Worm (Caenorhabditis elegans) whole organism, L1 larva: ENCODE data around the gene sru-1.

Experiments
- C16A3.4 ChIP-seq: fragments of 150-350 bp; optimal IDR thresholded peaks from 2 replicates; lab custom pipeline; 2014; ENCODE audit warnings: missing biosample characterization, missing genetic modification characterization
- F16B12.6 ChIP-seq: fragments of 150-350 bp; optimal IDR thresholded peaks from 2 replicates; lab custom pipeline; 2014; ENCODE audit warnings: missing biosample characterization, missing genetic modification characterization
- Y116A8C.19 ChIP-seq: sonication (generic microtip); optimal IDR thresholded peaks from 2 replicates; lab custom pipeline; 2016; ENCODE audit warnings: missing compliant biosample characterization, missing genetic modification characterization, borderline replicate concordance
- aha-1 ChIP-seq: fragments of 150-350 bp; optimal IDR thresholded peaks from 2 replicates; lab custom pipeline; 2014; ENCODE audit warnings: missing biosample characterization, missing genetic modification characterization
- alr-1 ChIP-seq: fragments of 200-800 bp; sonication (Bioruptor generic); optimal IDR thresholded peaks from 2 replicates; lab custom pipeline; 2018; ENCODE audit warnings: borderline replicate concordance, mild to moderate bottlenecking, missing genetic modification characterization, missing compliant biosample characterization
- aly-2 ChIP-seq: fragments of 150-350 bp; optimal IDR thresholded peaks from 2 replicates; lab custom pipeline; 2014; ENCODE audit warnings: missing biosample characterization, missing genetic modification characterization
- ama-1 ChIP-seq: fragments of 150-350 bp; optimal IDR thresholded peaks from 2 replicates; lab custom pipeline; 2014
- blmp-1 ChIP-seq: fragments of 150-350 bp; optimal IDR thresholded peaks from 2 replicates; lab custom pipeline; 2014; ENCODE audit warnings: missing biosample characterization, missing genetic modification characterization
- ceh-90 ChIP-seq: sonication (generic microtip); optimal IDR thresholded peaks from 2 replicates; lab custom pipeline; 2016; ENCODE audit warnings: missing genetic modification characterization, missing compliant biosample characterization
- ces-1 ChIP-seq: fragments of 150-350 bp; optimal IDR thresholded peaks from 2 replicates; lab custom pipeline; 2014; ENCODE audit warnings: missing biosample characterization, missing genetic modification reagents, missing genetic modification characterization
- efl-3 ChIP-seq: fragments of 200-800 bp; sonication (Bioruptor generic); optimal IDR thresholded peaks from 2 replicates; lab custom pipeline; 2018; ENCODE audit warnings: mild to moderate bottlenecking, missing genetic modification characterization, missing compliant biosample characterization
- elt-3 ChIP-seq, 6 experiments: fragments of 150-350 bp in 1 of 6; sonication (generic microtip); optimal IDR thresholded peaks; 2 replicates each; lab custom pipeline; 2017 to 2018; ENCODE audit warnings: missing biosample characterization in 6 of 6, missing genetic modification characterization in 6 of 6, inconsistent platforms in 1 of 6
- ets-5 ChIP-seq: fragments of 200-800 bp; sonication (Bioruptor generic); IDR thresholded peaks from 2 replicates; pipeline ENCODE4 v1.3.6; 2022; ENCODE audit warnings: missing genetic modification characterization, missing compliant biosample characterization
- fkh-8 ChIP-seq: sonication (generic microtip); optimal IDR thresholded peaks from 2 replicates; lab custom pipeline; 2016; ENCODE audit warnings: mild to moderate bottlenecking, missing genetic modification characterization, missing compliant biosample characterization
- grh-1 ChIP-seq: fragments of 200-800 bp; sonication (Bioruptor generic); IDR thresholded peaks from 2 replicates; pipeline ENCODE4 v1.3.6; 2022; ENCODE audit warnings: missing genetic modification reagents, missing genetic modification characterization, missing compliant biosample characterization
- hlh-17 ChIP-seq: fragments of 200-800 bp; sonication (Bioruptor generic); optimal IDR thresholded peaks from 2 replicates; lab custom pipeline; 2018; ENCODE audit warnings: missing genetic modification characterization, mild to moderate bottlenecking, missing compliant biosample characterization, moderate library complexity, borderline replicate concordance
- hlh-4 ChIP-seq: sonication (generic microtip); optimal IDR thresholded peaks from 2 replicates; lab custom pipeline; 2016; ENCODE audit warnings: mild to moderate bottlenecking, missing genetic modification characterization, missing compliant biosample characterization
- hpl-2 ChIP-seq: fragments of 150-350 bp; optimal IDR thresholded peaks from 2 replicates; lab custom pipeline; 2014; ENCODE audit warnings: missing biosample characterization, missing genetic modification reagents, missing genetic modification characterization
- isw-1 ChIP-seq: fragments of 200-800 bp; sonication (Bioruptor generic); IDR thresholded peaks from 2 replicates; pipeline ENCODE4 v1.3.6; 2022; ENCODE audit warnings: missing genetic modification characterization, missing compliant biosample characterization
- lin-35 ChIP-seq, 2 experiments: fragments of 150-350 bp; optimal IDR thresholded peaks; 2 replicates each; lab custom pipeline; 2014; ENCODE audit warnings: missing biosample characterization in 2 of 2, missing genetic modification characterization in 2 of 2, missing genetic modification reagents in 2 of 2
- lin-39 ChIP-seq: fragments of 150-350 bp; optimal IDR thresholded peaks from 2 replicates; lab custom pipeline; 2014; ENCODE audit warnings: missing biosample characterization, missing genetic modification reagents, missing genetic modification characterization
- lir-3 ChIP-seq: sonication (generic microtip); optimal IDR thresholded peaks from 2 replicates; lab custom pipeline; 2016; ENCODE audit warnings: mild to moderate bottlenecking, missing genetic modification characterization, moderate library complexity, missing compliant biosample characterization; ENCODE audit not compliant: poor library complexity
- mab-9 ChIP-seq: fragments of 200-800 bp; sonication (Bioruptor generic); IDR thresholded peaks from 2 replicates; pipeline ENCODE4 v1.3.6; 2022; ENCODE audit warnings: missing genetic modification reagents, missing genetic modification characterization, missing compliant biosample characterization
- mdl-1 ChIP-seq, 2 experiments: fragments of 150-350 bp; optimal IDR thresholded peaks; 2 replicates each; lab custom pipeline; 2014 to 2017; ENCODE audit warnings: missing biosample characterization in 2 of 2, missing genetic modification characterization in 2 of 2, inconsistent platforms in 1 of 2
- mef-2 ChIP-seq: fragments of 150-350 bp; optimal IDR thresholded peaks from 2 replicates; lab custom pipeline; 2014; ENCODE audit warnings: missing biosample characterization, missing genetic modification characterization
- mep-1 ChIP-seq: fragments of 150-350 bp; optimal IDR thresholded peaks from 2 replicates; lab custom pipeline; 2014; ENCODE audit warnings: missing biosample characterization, missing genetic modification characterization
- nhr-11 ChIP-seq: fragments of 150-350 bp; optimal IDR thresholded peaks from 2 replicates; lab custom pipeline; 2014; ENCODE audit warnings: missing biosample characterization, missing genetic modification characterization
- nhr-19 ChIP-seq: fragments of 200-800 bp; sonication (Bioruptor generic); conservative IDR thresholded peaks from 2 replicates; pipeline ENCODE4 v1.3.6; 2022; ENCODE audit warnings: missing genetic modification characterization, missing compliant biosample characterization
- nhr-20 ChIP-seq: sonication (generic microtip); optimal IDR thresholded peaks from 2 replicates; lab custom pipeline; 2016; ENCODE audit warnings: mild to moderate bottlenecking, missing genetic modification characterization, missing compliant biosample characterization
- nhr-237 ChIP-seq: fragments of 150-350 bp; optimal IDR thresholded peaks from 2 replicates; lab custom pipeline; 2014; ENCODE audit warnings: missing biosample characterization, missing genetic modification characterization
- nhr-47 ChIP-seq: sonication (generic microtip); optimal IDR thresholded peaks from 2 replicates; lab custom pipeline; 2016; ENCODE audit warnings: mild to moderate bottlenecking, missing genetic modification characterization, moderate library complexity, missing compliant biosample characterization
- nhr-71 ChIP-seq: sonication (generic microtip); optimal IDR thresholded peaks from 2 replicates; lab custom pipeline; 2016; ENCODE audit warnings: mild to moderate bottlenecking, missing genetic modification characterization, moderate library complexity, missing compliant biosample characterization
- nhr-76 ChIP-seq: sonication (generic microtip); optimal IDR thresholded peaks from 2 replicates; lab custom pipeline; 2017; ENCODE audit warnings: missing biosample characterization, missing genetic modification characterization
- nhr-77 ChIP-seq: fragments of 150-350 bp; optimal IDR thresholded peaks from 2 replicates; lab custom pipeline; 2014; ENCODE audit warnings: missing biosample characterization, missing genetic modification characterization
- nhr-84 ChIP-seq: sonication (generic microtip); optimal IDR thresholded peaks from 2 replicates; lab custom pipeline; 2017; ENCODE audit warnings: missing biosample characterization, missing genetic modification characterization
- nhr-85 ChIP-seq: sonication (generic microtip); peaks from one replicate; lab custom pipeline; 2016; ENCODE audit warnings: missing genetic modification characterization, inconsistent platforms, missing compliant biosample characterization
- nhr-90 ChIP-seq: sonication (generic microtip); optimal IDR thresholded peaks from 2 replicates; lab custom pipeline; 2016; ENCODE audit warnings: mild to moderate bottlenecking, missing genetic modification characterization, missing compliant biosample characterization; ENCODE audit not compliant: poor library complexity
- pax-3 ChIP-seq: fragments of 200-800 bp; sonication (Bioruptor generic); optimal IDR thresholded peaks from 2 replicates; lab custom pipeline; 2018; ENCODE audit warnings: mild to moderate bottlenecking, missing genetic modification characterization, moderate library complexity, missing compliant biosample characterization
- pqm-1 ChIP-seq: sonication (generic microtip); optimal IDR thresholded peaks from 3 replicates; lab custom pipeline; 2017; ENCODE audit warnings: missing biosample characterization, missing genetic modification characterization
- skn-1 ChIP-seq: fragments of 150-350 bp; optimal IDR thresholded peaks from 2 replicates; lab custom pipeline; 2014; ENCODE audit warnings: missing biosample characterization, missing genetic modification characterization
- snpc-4 ChIP-seq: fragments of 150-350 bp; optimal IDR thresholded peaks from 2 replicates; lab custom pipeline; 2014; ENCODE audit warnings: missing biosample characterization, missing genetic modification characterization
- sptf-1 ChIP-seq: fragments of 150-350 bp; optimal IDR thresholded peaks from 2 replicates; lab custom pipeline; 2014; ENCODE audit warnings: missing biosample characterization, missing genetic modification characterization
- swsn-7 ChIP-seq: sonication (generic microtip); optimal IDR thresholded peaks from 2 replicates; lab custom pipeline; 2016; ENCODE audit warnings: missing genetic modification characterization, missing compliant biosample characterization
- tbx-2 ChIP-seq: sonication (generic microtip); optimal IDR thresholded peaks from 2 replicates; lab custom pipeline; 2016; ENCODE audit warnings: missing genetic modification characterization, missing compliant biosample characterization
- tlp-1 ChIP-seq: fragments of 150-350 bp; optimal IDR thresholded peaks from 2 replicates; lab custom pipeline; 2014; ENCODE audit warnings: missing biosample characterization, missing genetic modification characterization
- unc-86 ChIP-seq: sonication (generic microtip); optimal IDR thresholded peaks from 2 replicates; lab custom pipeline; 2016; ENCODE audit warnings: missing genetic modification characterization, missing compliant biosample characterization
- zag-1 ChIP-seq: fragments of 150-350 bp; optimal IDR thresholded peaks from 2 replicates; lab custom pipeline; 2014; ENCODE audit warnings: missing biosample characterization, missing genetic modification characterization
- zip-4 ChIP-seq: fragments of 200-800 bp; sonication (Bioruptor generic); optimal IDR thresholded peaks from 2 replicates; lab custom pipeline; 2018; ENCODE audit warnings: mild to moderate bottlenecking, missing genetic modification characterization, moderate library complexity, missing compliant biosample characterization
- ztf-11 ChIP-seq, 2 experiments: sonication (generic microtip); optimal IDR thresholded peaks; 2 replicates each; lab custom pipeline; 2016 to 2017; ENCODE audit warnings: missing genetic modification characterization in 2 of 2, missing biosample characterization in 1 of 2, missing compliant biosample characterization in 1 of 2
- ztf-4 ChIP-seq: fragments of 150-350 bp; optimal IDR thresholded peaks from 2 replicates; lab custom pipeline; 2014; ENCODE audit warnings: missing biosample characterization, missing genetic modification characterization

The sru-1 gene

ce11 chrIV:9440880-9441336 lies 47.5 kb upstream of the sru-1 start, which contains the start of gene idh-1 (continued):
- TF ChIP-seq mdl-1 (tag; optimal IDR thresholded peaks at IDR 0.05; lab: Kevin White, UChicago) (peak in 1 of 2 experiments; percentile 31), ama-1 (lab: Kevin White, UChicago) (peak; percentile 85), nhr-19 (GFP tag; lab: Robert Waterston, UW) (no peak; the same call in 1 of the 2 replicates), ztf-4 (tag; lab: Kevin White, UChicago) (no peak), nhr-85 (peak; percentile 81), zag-1 (tag; lab: Kevin White, UChicago) (no peak), isw-1 (GFP tag; lab: Robert Waterston, UW) (no peak), nhr-77 (no peak), snpc-4 (tag; lab: Kevin White, UChicago) (peak; percentile 77), nhr-237 (tag; lab: Kevin White, UChicago) (peak; percentile 25), zip-4 (GFP tag; lab: Kevin White, UChicago) (no peak), aha-1 (tag; lab: Kevin White, UChicago) (no peak), sptf-1 (no peak), nhr-47 (tag; lab: Kevin White, UChicago) (peak; percentile 33), lin-39 (tag; lab: Kevin White, UChicago) (no peak), mab-9 (GFP tag; lab: Robert Waterston, UW) (0 out of 2 replicates have a peak, but pooled peaks have one; percentile 18), lir-3 (tag; lab: Kevin White, UChicago) (no peak), grh-1 (GFP tag; lab: Robert Waterston, UW) (peak; percentile 23; the same call in 1 of the 2 replicates), pax-3 (tag; lab: Kevin White, UChicago) (no peak), nhr-84 (tag; lab: Kevin White, UChicago) (no peak), swsn-7 (peak; percentile 13), unc-86 (tag; lab: Kevin White, UChicago) (no peak), ets-5 (GFP tag; lab: Robert Waterston, UW) (no peak), blmp-1 (tag; lab: Kevin White, UChicago) (peak; percentile 33), pqm-1 (tag; lab: Kevin White, UChicago) (no peak), efl-3 (GFP tag; lab: Kevin White, UChicago) (no peak), C16A3.4 (tag; lab: Kevin White, UChicago) (no peak), mep-1 (tag; lab: Kevin White, UChicago) (peak; percentile 74), tbx-2 (tag; lab: Kevin White, UChicago) (peak; percentile 16), hlh-4 (tag; lab: Kevin White, UChicago) (no peak), hpl-2 (GFP tag; lab: Kevin White, UChicago) (no peak), mef-2 (tag; lab: Kevin White, UChicago) (no peak), alr-1 (no peak), hlh-17 (GFP tag; lab: Kevin White, UChicago) (no peak), nhr-76 (tag; lab: Kevin White, UChicago) (no peak), nhr-71 (peak; percentile 75), skn-1 (tag; lab: Kevin White, UChicago) (peak; percentile 12), fkh-8 (tag; lab: Kevin White, UChicago) (no peak), F16B12.6 (tag; lab: Kevin White, UChicago) (peak; percentile 65), aly-2 (tag; lab: Kevin White, UChicago) (no peak), ztf-11 (tag; optimal IDR thresholded peaks at IDR 0.05; lab: Kevin White, UChicago) (no peak), Y116A8C.19 (tag; lab: Kevin White, UChicago) (no peak), ceh-90 (tag; lab: Kevin White, UChicago) (no peak), lin-35 (GFP tag; optimal IDR thresholded peaks at IDR 0.05; lab: Kevin White, UChicago) (peak; percentile 61 to 88), nhr-20 (tag; lab: Kevin White, UChicago) (peak; percentile 69), nhr-90 (tag; lab: Kevin White, UChicago) (peak; percentile 23), elt-3 (tag; optimal IDR thresholded peaks at IDR 0.05; lab: Kevin White, UChicago) (peak in 2 of 6 experiments; percentile 20 to 66), tlp-1 (tag; lab: Kevin White, UChicago) (no peak), nhr-11 (tag; lab: Kevin White, UChicago) (no peak), ces-1 (GFP tag; lab: Kevin White, UChicago) (no peak)
